Worm (Caenorhabditis elegans) whole organism, late embryonic: ENCODE measurements around the gene C17G1.5.

ENCODE experiments used
- C08G9.2 ChIP-seq: sonication (generic microtip); optimal IDR thresholded peaks from 2 replicates; lab custom pipeline; 2016; ENCODE audit warnings: mild to moderate bottlenecking, missing genetic modification characterization, moderate library complexity, missing compliant biosample characterization
- C38D4.7 ChIP-seq: fragments of 200-800 bp; sonication (Bioruptor generic); optimal IDR thresholded peaks from 2 replicates; lab custom pipeline; 2018; ENCODE audit warnings: mild to moderate bottlenecking, missing genetic modification characterization, moderate library complexity, missing compliant biosample characterization
- F13H6.1 ChIP-seq: sonication (generic microtip); optimal IDR thresholded peaks from 2 replicates; lab custom pipeline; 2016; ENCODE audit warnings: missing genetic modification characterization, missing compliant biosample characterization
- K02D7.2 ChIP-seq: sonication (generic microtip); optimal IDR thresholded peaks from 2 replicates; lab custom pipeline; 2017; ENCODE audit warnings: mild to moderate bottlenecking, missing genetic modification characterization, missing compliant biosample characterization
- T23F11.4 ChIP-seq: fragments of 200-800 bp; sonication (Bioruptor generic); optimal IDR thresholded peaks from 2 replicates; lab custom pipeline; 2018; ENCODE audit warnings: mild to moderate bottlenecking, missing genetic modification characterization, missing compliant biosample characterization
- Y22D7AL.16 ChIP-seq: sonication (generic microtip); optimal IDR thresholded peaks from 2 replicates; lab custom pipeline; 2016; ENCODE audit warnings: missing genetic modification characterization, missing compliant biosample characterization
- ahr-1 ChIP-seq: sonication (generic microtip); optimal IDR thresholded peaks from 2 replicates; lab custom pipeline; 2016; ENCODE audit warnings: missing genetic modification characterization, missing compliant biosample characterization
- ama-1 ChIP-seq: fragments of 150-350 bp; optimal IDR thresholded peaks from 2 replicates; lab custom pipeline; 2014
- ceh-14 ChIP-seq: sonication (generic microtip); optimal IDR thresholded peaks from 2 replicates; lab custom pipeline; 2016; ENCODE audit warnings: missing genotype, missing genetic modification characterization, missing compliant biosample characterization
- ceh-18 ChIP-seq: sonication (generic microtip); optimal IDR thresholded peaks from 2 replicates; lab custom pipeline; 2016; ENCODE audit warnings: missing genetic modification characterization, missing compliant biosample characterization
- ceh-19 ChIP-seq: fragments of 200-800 bp; sonication (Bioruptor generic); optimal IDR thresholded peaks from 2 replicates; lab custom pipeline; 2018; ENCODE audit warnings: mild to moderate bottlenecking, missing genetic modification characterization, missing compliant biosample characterization
- ceh-2 ChIP-seq: sonication (generic microtip); optimal IDR thresholded peaks from 2 replicates; lab custom pipeline; 2016; ENCODE audit warnings: missing genotype, missing genetic modification characterization, missing compliant biosample characterization
- ceh-22 ChIP-seq: sonication (generic microtip); optimal IDR thresholded peaks from 2 replicates; lab custom pipeline; 2017; ENCODE audit warnings: missing biosample characterization, missing genetic modification characterization
- ceh-24 ChIP-seq: sonication (generic microtip); optimal IDR thresholded peaks from 2 replicates; lab custom pipeline; 2016; ENCODE audit warnings: mild to moderate bottlenecking, missing genetic modification characterization, missing compliant biosample characterization
- ceh-31 ChIP-seq: sonication (generic microtip); optimal IDR thresholded peaks from 2 replicates; lab custom pipeline; 2016; ENCODE audit warnings: missing genetic modification characterization, missing compliant biosample characterization
- ceh-34 ChIP-seq: sonication (generic microtip); optimal IDR thresholded peaks from 2 replicates; lab custom pipeline; 2016; ENCODE audit warnings: mild to moderate bottlenecking, missing genetic modification characterization, missing compliant biosample characterization
- ceh-45 ChIP-seq: fragments of 200-800 bp; sonication (Bioruptor generic); IDR thresholded peaks from 2 replicates; pipeline ENCODE4 v1.3.6; 2022; ENCODE audit warnings: missing genetic modification reagents, missing genetic modification characterization, missing compliant biosample characterization
- ceh-48 ChIP-seq: sonication (generic microtip); optimal IDR thresholded peaks from 2 replicates; lab custom pipeline; 2016; ENCODE audit warnings: missing genetic modification characterization, inconsistent platforms, missing compliant biosample characterization
- ceh-6 ChIP-seq: fragments of 200-800 bp; sonication (Bioruptor generic); optimal IDR thresholded peaks from 2 replicates; lab custom pipeline; 2018; ENCODE audit warnings: mild to moderate bottlenecking, missing genetic modification characterization, missing compliant biosample characterization
- che-1 ChIP-seq: sonication (generic microtip); optimal IDR thresholded peaks from 2 replicates; lab custom pipeline; 2016; ENCODE audit warnings: mild to moderate bottlenecking, missing genetic modification characterization, missing compliant biosample characterization
- dmd-4 ChIP-seq: sonication (generic microtip); optimal IDR thresholded peaks from 2 replicates; lab custom pipeline; 2016; ENCODE audit warnings: borderline replicate concordance, missing genetic modification characterization, missing compliant biosample characterization
- dve-1 ChIP-seq: sonication (generic microtip); optimal IDR thresholded peaks from 2 replicates; lab custom pipeline; 2017; ENCODE audit warnings: antibody characterized with exemption, mild to moderate bottlenecking, missing genetic modification characterization, missing compliant biosample characterization
- elt-2 ChIP-seq: sonication (generic microtip); optimal IDR thresholded peaks from 2 replicates; lab custom pipeline; 2016; ENCODE audit warnings: missing genetic modification reagents, missing genetic modification characterization, missing compliant biosample characterization
- ets-4 ChIP-seq: sonication (generic microtip); optimal IDR thresholded peaks from 2 replicates; lab custom pipeline; 2016; ENCODE audit warnings: missing genetic modification characterization, missing compliant biosample characterization
- eyg-1 ChIP-seq: sonication (generic microtip); optimal IDR thresholded peaks from 2 replicates; lab custom pipeline; 2016; ENCODE audit warnings: missing genotype, missing genetic modification characterization, missing compliant biosample characterization
- fax-1 ChIP-seq: sonication (generic microtip); optimal IDR thresholded peaks from 2 replicates; lab custom pipeline; 2016; ENCODE audit warnings: missing genotype, missing genetic modification characterization, missing compliant biosample characterization
- fkh-10 ChIP-seq: fragments of 150-350 bp; optimal IDR thresholded peaks from 2 replicates; lab custom pipeline; 2014; ENCODE audit warnings: missing biosample characterization, missing genetic modification reagents, missing genetic modification characterization
- gmeb-2 ChIP-seq: sonication (generic microtip); optimal IDR thresholded peaks from 2 replicates; lab custom pipeline; 2016; ENCODE audit warnings: missing genetic modification characterization, inconsistent platforms, missing compliant biosample characterization
- hlh-15 ChIP-seq: sonication (generic microtip); optimal IDR thresholded peaks from 2 replicates; lab custom pipeline; 2016; ENCODE audit warnings: missing genetic modification characterization, missing compliant biosample characterization
- hlh-30 ChIP-seq: sonication (generic microtip); optimal IDR thresholded peaks from 2 replicates; lab custom pipeline; 2017; ENCODE audit warnings: antibody characterized with exemption, missing genetic modification characterization, missing compliant biosample characterization; ENCODE audit not compliant: insufficient read depth
- hlh-6 ChIP-seq: sonication (generic microtip); optimal IDR thresholded peaks from 2 replicates; lab custom pipeline; 2016; ENCODE audit warnings: missing genotype, missing genetic modification characterization, missing compliant biosample characterization
- hlh-8 ChIP-seq: sonication (generic microtip); optimal IDR thresholded peaks from 2 replicates; lab custom pipeline; 2016; ENCODE audit warnings: missing genotype, missing genetic modification characterization, missing compliant biosample characterization
- lim-6 ChIP-seq: sonication (generic microtip); optimal IDR thresholded peaks from 2 replicates; lab custom pipeline; 2016; ENCODE audit warnings: missing genetic modification characterization, missing compliant biosample characterization
- madf-2 ChIP-seq: sonication (generic microtip); optimal IDR thresholded peaks from 2 replicates; lab custom pipeline; 2017; ENCODE audit warnings: missing genetic modification characterization, missing compliant biosample characterization
- mec-3 ChIP-seq: sonication (generic microtip); optimal IDR thresholded peaks from 2 replicates; lab custom pipeline; 2016; ENCODE audit warnings: borderline replicate concordance, missing genetic modification characterization, missing compliant biosample characterization
- nfya-1 ChIP-seq: sonication (generic microtip); optimal IDR thresholded peaks from 2 replicates; lab custom pipeline; 2017; ENCODE audit warnings: missing genetic modification characterization, mild to moderate bottlenecking, missing compliant biosample characterization, antibody characterized with exemption, moderate library complexity
- odd-2 ChIP-seq: sonication (generic microtip); optimal IDR thresholded peaks from 2 replicates; lab custom pipeline; 2017; ENCODE audit warnings: antibody characterized with exemption, mild to moderate bottlenecking, missing genetic modification characterization, missing compliant biosample characterization
- pag-3 ChIP-seq: sonication (generic microtip); optimal IDR thresholded peaks from 2 replicates; lab custom pipeline; 2016; ENCODE audit warnings: missing compliant biosample characterization, missing genetic modification characterization, borderline replicate concordance
- pat-9 ChIP-seq: fragments of 200-800 bp; sonication (Bioruptor generic); optimal IDR thresholded peaks from 2 replicates; lab custom pipeline; 2018; ENCODE audit warnings: mild to moderate bottlenecking, missing genetic modification characterization, moderate library complexity, missing compliant biosample characterization
- pros-1 ChIP-seq: fragments of 150-350 bp; optimal IDR thresholded peaks from 2 replicates; lab custom pipeline; 2014; ENCODE audit warnings: missing biosample characterization, missing genetic modification reagents, missing genetic modification characterization
- rnt-1 ChIP-seq: sonication (generic microtip); optimal IDR thresholded peaks from 2 replicates; lab custom pipeline; 2016; ENCODE audit warnings: missing genetic modification characterization, missing compliant biosample characterization
- sdc-2 ChIP-seq: sonication (generic microtip); optimal IDR thresholded peaks from 2 replicates; lab custom pipeline; 2016; ENCODE audit warnings: missing genotype, missing genetic modification characterization, missing compliant biosample characterization
- sox-2 ChIP-seq: fragments of 200-800 bp; sonication (Bioruptor generic); IDR thresholded peaks from 2 replicates; pipeline ENCODE4 v1.3.6; 2022; ENCODE audit warnings: missing genetic modification reagents, missing genetic modification characterization, missing compliant biosample characterization
- sox-4 ChIP-seq: sonication (generic microtip); optimal IDR thresholded peaks from 2 replicates; lab custom pipeline; 2017; ENCODE audit warnings: mild to moderate bottlenecking, missing genetic modification characterization, inconsistent platforms, missing compliant biosample characterization
- syd-9 ChIP-seq: sonication (generic microtip); optimal IDR thresholded peaks from 2 replicates; lab custom pipeline; 2016; ENCODE audit warnings: mild to moderate bottlenecking, missing genetic modification characterization, moderate library complexity, missing compliant biosample characterization
- tbx-7 ChIP-seq: sonication (generic microtip); optimal IDR thresholded peaks from 2 replicates; lab custom pipeline; 2016; ENCODE audit warnings: missing genotype, missing genetic modification characterization, missing compliant biosample characterization
- ttx-3 ChIP-seq: sonication (generic microtip); optimal IDR thresholded peaks from 2 replicates; lab custom pipeline; 2016; ENCODE audit warnings: missing genetic modification reagents, missing genetic modification characterization, missing compliant biosample characterization
- unc-3 ChIP-seq, 2 experiments: fragments of 200-800 bp in 1 of 2; sonication (Bioruptor generic) in 1 of 2; sonication (generic microtip) in 1 of 2; conservative IDR thresholded peaks in 1 of 2; optimal IDR thresholded peaks in 1 of 2; 2 replicates each; pipeline versions ENCODE4 v1.3.6 to Lab custom; 2016 to 2022; ENCODE audit warnings: missing compliant biosample characterization in 2 of 2, missing genetic modification characterization in 2 of 2, missing genetic modification reagents in 1 of 2
- unc-42 ChIP-seq: sonication (generic microtip); optimal IDR thresholded peaks from 2 replicates; lab custom pipeline; 2016; ENCODE audit warnings: missing genotype, missing genetic modification characterization, missing compliant biosample characterization
- unc-86 ChIP-seq: sonication (generic microtip); optimal IDR thresholded peaks from 2 replicates; lab custom pipeline; 2016; ENCODE audit warnings: missing genetic modification characterization, missing compliant biosample characterization
- ztf-16 ChIP-seq: sonication (generic microtip); optimal IDR thresholded peaks from 2 replicates; lab custom pipeline; 2017; ENCODE audit warnings: missing genetic modification characterization, missing compliant biosample characterization

The C17G1.5 gene

DNA sequence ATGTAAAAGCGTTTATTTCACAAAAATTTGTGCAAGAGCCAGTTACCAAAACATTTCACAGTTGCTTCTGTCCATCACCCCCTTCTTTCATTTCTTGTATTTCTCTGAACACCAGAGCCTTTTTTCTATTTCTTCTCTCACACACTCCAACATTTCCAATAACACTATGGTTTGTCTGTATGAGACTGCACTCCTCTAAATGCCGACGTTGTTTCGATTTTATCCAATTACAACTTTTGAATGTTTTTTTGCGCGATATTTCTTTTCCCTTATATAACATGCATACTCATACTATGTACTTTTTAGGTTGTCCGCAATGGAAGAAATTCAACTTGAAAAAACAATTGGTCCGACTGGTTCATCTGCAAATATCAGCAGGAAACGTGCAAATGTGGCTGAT is 32.8 kb upstream of the C17G1.5 start, which contains the start of gene F21G4.5:
Gene F21G4.5 (plus strand): TSS at position 301 of the 400 bp plus-strand sequence.
- TF ChIP-seq hlh-30 (tag; lab: Kevin White, UChicago) (no peak), madf-2 (tag; lab: Kevin White, UChicago) (no peak)

DNA sequence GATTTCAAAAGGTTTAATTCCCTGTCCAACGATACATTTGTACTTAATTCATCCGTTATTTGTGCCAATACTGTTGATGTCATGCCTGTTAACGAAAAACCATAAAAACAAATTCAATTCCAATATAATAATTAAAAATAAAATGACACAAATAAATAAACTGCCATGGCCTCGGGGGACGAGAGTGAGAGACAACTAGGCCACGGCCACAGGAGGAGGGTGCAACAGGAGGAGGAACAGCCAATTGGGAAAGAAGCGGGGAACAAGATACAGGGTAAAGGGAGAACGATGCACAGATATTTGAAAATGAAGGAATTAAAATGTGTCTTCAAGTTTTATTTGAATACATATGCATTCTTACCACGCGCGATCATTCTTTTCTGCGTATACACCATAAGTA is 21.2 kb upstream of the C17G1.5 start, which contains the start of gene F21G4.6:
Gene F21G4.6 (minus strand): TSS at position 87 of the 400 bp plus-strand sequence.
- TF ChIP-seq ahr-1 (tag; lab: Kevin White, UChicago) (no peak), hlh-6 (tag; lab: Kevin White, UChicago) (no peak), tbx-7 (tag; lab: Kevin White, UChicago) (peak; percentile 24), Y22D7AL.16 (tag; lab: Kevin White, UChicago) (no peak), dmd-4 (no peak), C08G9.2 (tag; lab: Kevin White, UChicago) (no peak), F13H6.1 (no peak), unc-3 (GFP tag; conservative IDR thresholded peaks at IDR 0.05; lab: Robert Waterston, UW) (no peak), unc-3 (tag; optimal IDR thresholded peaks at IDR 0.05; lab: Kevin White, UChicago) (no peak), pros-1 (tag; lab: Kevin White, UChicago) (no peak), pag-3 (tag; lab: Kevin White, UChicago) (no peak), ets-4 (tag; lab: Kevin White, UChicago) (peak; percentile 28), lim-6 (tag; lab: Kevin White, UChicago) (no peak), gmeb-2 (tag; lab: Kevin White, UChicago) (no peak), nfya-1 (tag; lab: Kevin White, UChicago) (no peak), unc-42 (tag; lab: Kevin White, UChicago) (no peak), elt-2 (tag; lab: Kevin White, UChicago) (peak; percentile 11), mec-3 (tag; lab: Kevin White, UChicago) (no peak), K02D7.2 (tag; lab: Kevin White, UChicago) (no peak), fkh-10 (GFP tag; lab: Kevin White, UChicago) (no peak), syd-9 (tag; lab: Kevin White, UChicago) (no peak), ceh-22 (tag; lab: Kevin White, UChicago) (no peak), sox-4 (tag; lab: Kevin White, UChicago) (no peak), T23F11.4 (GFP tag; lab: Kevin White, UChicago) (no peak), ceh-2 (tag; lab: Kevin White, UChicago) (peak; percentile 57), hlh-8 (tag; lab: Kevin White, UChicago) (peak; percentile 3), ceh-24 (tag; lab: Kevin White, UChicago) (no peak), sox-2 (no peak), che-1 (no peak), hlh-15 (no peak), eyg-1 (tag; lab: Kevin White, UChicago) (no peak), pat-9 (no peak), odd-2 (tag; lab: Kevin White, UChicago) (no peak), ceh-48 (no peak), ceh-18 (tag; lab: Kevin White, UChicago) (no peak), ceh-34 (tag; lab: Kevin White, UChicago) (no peak), madf-2 (tag; lab: Kevin White, UChicago) (no peak), ceh-45 (no peak), unc-86 (tag; lab: Kevin White, UChicago) (no peak), ama-1 (lab: Kevin White, UChicago) (no peak), fax-1 (tag; lab: Kevin White, UChicago) (no peak), ceh-19 (GFP tag; lab: Kevin White, UChicago) (no peak), C38D4.7 (no peak), ztf-16 (no peak), ttx-3 (tag; lab: Kevin White, UChicago) (no peak), ceh-6 (GFP tag; lab: Kevin White, UChicago) (no peak), sdc-2 (no peak), rnt-1 (no peak), ceh-31 (tag; lab: Kevin White, UChicago) (peak; percentile 47), dve-1 (tag; lab: Kevin White, UChicago) (no peak), ceh-14 (tag; lab: Kevin White, UChicago) (no peak)
